Fruit fly (Drosophila melanogaster) whole organism, embryonic: ENCODE data around the gene red.

Source experiments
- Aef1 ChIP-seq: fragments of 200-800 bp; sonication (Bioruptor generic); IDR thresholded peaks from 3 replicates; pipeline ENCODE4 v1.3.6; 2022; ENCODE audit warnings: missing biosample characterization, missing genetic modification characterization
- CG10462 ChIP-seq: fragments of 200-800 bp; sonication (Bioruptor generic); optimal IDR thresholded peaks from 2 replicates; lab custom pipeline; 2016; ENCODE audit warnings: missing biosample characterization, missing genetic modification characterization
- CG13296 ChIP-seq: fragments of 200-800 bp; sonication (Bioruptor generic); optimal IDR thresholded peaks from 3 replicates; lab custom pipeline; 2018; ENCODE audit warnings: missing biosample characterization, mild to moderate bottlenecking, missing genetic modification characterization
- CG1529 ChIP-seq: fragments of 200-800 bp; sonication (Bioruptor generic); optimal IDR thresholded peaks from 3 replicates; lab custom pipeline; 2018; ENCODE audit warnings: missing biosample characterization, missing genetic modification characterization
- CG16863 ChIP-seq: fragments of 200-800 bp; sonication (Bioruptor generic); optimal IDR thresholded peaks from 3 replicates; lab custom pipeline; 2016; ENCODE audit warnings: missing biosample characterization, missing genetic modification characterization
- CG17568 ChIP-seq: fragments of 200-800 bp; sonication (Bioruptor generic); optimal IDR thresholded peaks from 2 replicates; lab custom pipeline; 2018; ENCODE audit warnings: missing biosample characterization, mild to moderate bottlenecking, missing genetic modification characterization, moderate library complexity
- CG18619 ChIP-seq: fragments of 200-800 bp; sonication (Bioruptor generic); optimal IDR thresholded peaks from 3 replicates; lab custom pipeline; 2017; ENCODE audit warnings: missing biosample characterization, mild to moderate bottlenecking, missing genetic modification characterization
- CG2678 ChIP-seq: fragments of 200-800 bp; sonication (Bioruptor generic); optimal IDR thresholded peaks from 3 replicates; lab custom pipeline; 2019; ENCODE audit warnings: missing biosample characterization, mild to moderate bottlenecking, missing genetic modification characterization, moderate library complexity
- CG2889 ChIP-seq: fragments of 200-800 bp; sonication (Bioruptor generic); IDR thresholded peaks from 3 replicates; pipeline ENCODE4 v1.3.6; 2022; ENCODE audit warnings: missing biosample characterization, missing genetic modification characterization
- CG32772 ChIP-seq: fragments of 200-800 bp; sonication (Bioruptor generic); IDR thresholded peaks from 2 replicates; pipeline ENCODE4 v1.3.6; 2022; ENCODE audit warnings: missing biosample characterization, missing genetic modification characterization
- CG33213 ChIP-seq: fragments of 200-800 bp; sonication (Bioruptor generic); optimal IDR thresholded peaks from 3 replicates; lab custom pipeline; 2016; ENCODE audit warnings: missing biosample characterization, missing genetic modification characterization
- CG3847 ChIP-seq: fragments of 200-800 bp; sonication (Bioruptor generic); IDR thresholded peaks from 2 replicates; pipeline ENCODE4 v1.3.6; 2022; ENCODE audit warnings: missing biosample characterization, missing genetic modification characterization
- CG4328 ChIP-seq: fragments of 200-800 bp; sonication (Bioruptor generic); optimal IDR thresholded peaks from 3 replicates; lab custom pipeline; 2017; ENCODE audit warnings: missing biosample characterization, missing genetic modification reagents, missing genetic modification characterization
- CG43689 ChIP-seq: fragments of 200-800 bp; sonication (Bioruptor generic); IDR thresholded peaks from 2 replicates; pipeline ENCODE4 v1.3.6; 2022; ENCODE audit warnings: missing biosample characterization, missing genetic modification characterization
- CG4404 ChIP-seq: fragments of 200-800 bp; sonication (Bioruptor generic); IDR thresholded peaks from 2 replicates; pipeline ENCODE4 v1.3.6; 2022; ENCODE audit warnings: missing biosample characterization, missing genetic modification characterization
- CG5953 ChIP-seq: fragments of 200-800 bp; sonication (Bioruptor generic); IDR thresholded peaks from 2 replicates; pipeline ENCODE4 v1.3.6; 2022; ENCODE audit warnings: missing biosample characterization, missing genetic modification characterization
- CG6272 ChIP-seq: fragments of 200-800 bp; sonication (Bioruptor generic); IDR thresholded peaks from 2 replicates; pipeline ENCODE4 v1.3.6; 2022; ENCODE audit warnings: missing biosample characterization, missing genetic modification characterization
- CG7271 ChIP-seq: fragments of 200-800 bp; sonication (Bioruptor generic); optimal IDR thresholded peaks from 2 replicates; lab custom pipeline; 2018; ENCODE audit warnings: missing biosample characterization, mild to moderate bottlenecking, missing genetic modification characterization, moderate library complexity
- Chrac-16 ChIP-seq: fragments of 200-800 bp; sonication (Bioruptor generic); optimal IDR thresholded peaks from 3 replicates; lab custom pipeline; 2016; ENCODE audit warnings: missing biosample characterization, missing genetic modification characterization
- Dll ChIP-seq: fragments of 200-800 bp; sonication (Bioruptor generic); IDR thresholded peaks from 4 replicates; pipeline ENCODE4 v1.3.6; 2022; ENCODE audit warnings: missing biosample characterization, missing genetic modification characterization; ENCODE audit not compliant: partially characterized antibody
- Ets97D ChIP-seq: fragments of 200-800 bp; sonication (Bioruptor generic); optimal IDR thresholded peaks from 3 replicates; lab custom pipeline; 2016; ENCODE audit warnings: missing biosample characterization, missing genetic modification characterization
- Hmr ChIP-seq: fragments of 200-800 bp; sonication (Bioruptor generic); optimal IDR thresholded peaks from 3 replicates; lab custom pipeline; 2017; ENCODE audit warnings: mild to moderate bottlenecking, missing biosample characterization, missing genetic modification reagents, missing genetic modification characterization
- Hr39 ChIP-seq: fragments of >200 bp; optimal IDR thresholded peaks from 2 replicates; lab custom pipeline; 2017
- Med ChIP-seq: fragments of 200-800 bp; sonication (Bioruptor generic); peaks from one replicate; lab custom pipeline; 2016; ENCODE audit warnings: missing biosample characterization, missing genetic modification characterization, mild to moderate bottlenecking, inconsistent platforms, moderate library complexity
- NFAT ChIP-seq: fragments of 200-800 bp; sonication (Bioruptor generic); IDR thresholded peaks from 2 replicates; pipeline ENCODE4 v1.3.6; 2022; ENCODE audit warnings: missing biosample characterization, missing genetic modification characterization
- Opbp ChIP-seq: fragments of 200-800 bp; sonication (Bioruptor generic); IDR thresholded peaks from 3 replicates; pipeline ENCODE4 v1.3.6; 2022; ENCODE audit warnings: missing biosample characterization, missing genetic modification characterization; ENCODE audit not compliant: partially characterized antibody
- Pdp1 ChIP-seq, 2 experiments: fragments of 200-800 bp; sonication (Bioruptor generic); optimal IDR thresholded peaks; 3 replicates each; lab custom pipeline; 2016; ENCODE audit warnings: missing biosample characterization in 2 of 2, missing genetic modification characterization in 2 of 2, mild to moderate bottlenecking in 1 of 2, moderate library complexity in 1 of 2
- Poxn ChIP-seq: fragments of 200-800 bp; sonication (Bioruptor generic); IDR thresholded peaks from 2 replicates; pipeline ENCODE4 v1.3.6; 2022; ENCODE audit warnings: missing biosample characterization, missing genetic modification characterization
- al ChIP-seq: fragments of 200-800 bp; sonication (Bioruptor generic); IDR thresholded peaks from 2 replicates; pipeline ENCODE4 v1.3.6; 2022; ENCODE audit warnings: missing biosample characterization, missing genetic modification characterization
- bsh ChIP-seq, 2 experiments: fragments of 200-800 bp; sonication (Bioruptor generic); optimal IDR thresholded peaks; 2 replicates each; lab custom pipeline; 2017 to 2018; ENCODE audit warnings: mild to moderate bottlenecking in 2 of 2, missing biosample characterization in 2 of 2, missing genetic modification characterization in 2 of 2, moderate library complexity in 1 of 2
- dpn ChIP-seq, 2 experiments: fragments of 200-800 bp; sonication (Bioruptor generic); optimal IDR thresholded peaks; 3 replicates each; lab custom pipeline; 2016; ENCODE audit warnings: missing biosample characterization in 2 of 2, missing genetic modification characterization in 2 of 2
- esg ChIP-seq: fragments of 200-800 bp; sonication (Bioruptor generic); conservative IDR thresholded peaks from 2 replicates; pipeline ENCODE4 v1.3.6; 2022; ENCODE audit warnings: missing biosample characterization, missing genetic modification characterization
- fd3F ChIP-seq: fragments of 200-800 bp; sonication (Bioruptor generic); optimal IDR thresholded peaks from 2 replicates; lab custom pipeline; 2018; ENCODE audit warnings: missing biosample characterization, mild to moderate bottlenecking, missing genetic modification characterization, moderate library complexity
- gcm ChIP-seq: fragments of 200-800 bp; sonication (Bioruptor generic); optimal IDR thresholded peaks from 2 replicates; lab custom pipeline; 2019; ENCODE audit warnings: missing biosample characterization, mild to moderate bottlenecking, missing genetic modification characterization, moderate library complexity
- jing ChIP-seq: fragments of 200-800 bp; sonication (Bioruptor generic); optimal IDR thresholded peaks from 2 replicates; lab custom pipeline; 2018; ENCODE audit warnings: missing biosample characterization, mild to moderate bottlenecking, missing genetic modification characterization
- kah ChIP-seq: fragments of 200-800 bp; sonication (Bioruptor generic); optimal IDR thresholded peaks from 2 replicates; lab custom pipeline; 2018; ENCODE audit warnings: missing biosample characterization, mild to moderate bottlenecking, missing genetic modification characterization
- kay ChIP-seq: fragments of 200-800 bp; sonication (Bioruptor generic); optimal IDR thresholded peaks from 2 replicates; lab custom pipeline; 2016; ENCODE audit warnings: missing biosample characterization, missing genetic modification characterization
- lab ChIP-seq: fragments of 200-800 bp; sonication (Bioruptor generic); optimal IDR thresholded peaks from 3 replicates; lab custom pipeline; 2017; ENCODE audit warnings: missing biosample characterization, missing genetic modification characterization, mild to moderate bottlenecking, moderate library complexity, missing genetic modification reagents
- mam ChIP-seq: fragments of 200-800 bp; sonication (Bioruptor generic); optimal IDR thresholded peaks from 3 replicates; lab custom pipeline; 2016; ENCODE audit warnings: missing biosample characterization, missing genetic modification characterization
- onecut ChIP-seq: fragments of 200-800 bp; sonication (Bioruptor generic); IDR thresholded peaks from 2 replicates; pipeline ENCODE4 v1.3.6; 2022; ENCODE audit warnings: missing biosample characterization, missing genetic modification characterization
- pho ChIP-seq: fragments of 200-800 bp; sonication (Bioruptor generic); optimal IDR thresholded peaks from 2 replicates; lab custom pipeline; 2016; ENCODE audit warnings: missing biosample characterization, missing genetic modification characterization
- scrt ChIP-seq: fragments of 200-800 bp; sonication (Bioruptor generic); optimal IDR thresholded peaks from 2 replicates; lab custom pipeline; 2018; ENCODE audit warnings: missing biosample characterization, mild to moderate bottlenecking, missing genetic modification characterization, moderate library complexity
- seq ChIP-seq: fragments of 200-800 bp; sonication (Bioruptor generic); IDR thresholded peaks from 2 replicates; pipeline ENCODE4 v1.3.6; 2022; ENCODE audit warnings: missing biosample characterization, missing genetic modification characterization
- sisA ChIP-seq: fragments of 200-800 bp; sonication (Bioruptor generic); IDR thresholded peaks from 2 replicates; pipeline ENCODE4 v1.3.6; 2022; ENCODE audit warnings: missing biosample characterization, missing genetic modification characterization
- tin ChIP-seq: fragments of 200-800 bp; sonication (Bioruptor generic); optimal IDR thresholded peaks from 3 replicates; lab custom pipeline; 2016; ENCODE audit warnings: missing biosample characterization, missing genetic modification characterization
- twi ChIP-seq: fragments of 200-800 bp; optimal IDR thresholded peaks from 2 replicates; lab custom pipeline; 2019; ENCODE audit warnings: missing biosample characterization, mild to moderate bottlenecking, missing genetic modification characterization, moderate library complexity
- unpg ChIP-seq: fragments of 200-800 bp; sonication (Bioruptor generic); optimal IDR thresholded peaks from 3 replicates; lab custom pipeline; 2018; ENCODE audit warnings: missing biosample characterization, mild to moderate bottlenecking, missing genetic modification characterization, moderate library complexity
- z ChIP-seq: fragments of 200-800 bp; sonication (Bioruptor generic); IDR thresholded peaks from 3 replicates; pipeline ENCODE4 v1.3.6; 2022; ENCODE audit warnings: missing biosample characterization, missing genetic modification characterization

The red gene

DNA sequence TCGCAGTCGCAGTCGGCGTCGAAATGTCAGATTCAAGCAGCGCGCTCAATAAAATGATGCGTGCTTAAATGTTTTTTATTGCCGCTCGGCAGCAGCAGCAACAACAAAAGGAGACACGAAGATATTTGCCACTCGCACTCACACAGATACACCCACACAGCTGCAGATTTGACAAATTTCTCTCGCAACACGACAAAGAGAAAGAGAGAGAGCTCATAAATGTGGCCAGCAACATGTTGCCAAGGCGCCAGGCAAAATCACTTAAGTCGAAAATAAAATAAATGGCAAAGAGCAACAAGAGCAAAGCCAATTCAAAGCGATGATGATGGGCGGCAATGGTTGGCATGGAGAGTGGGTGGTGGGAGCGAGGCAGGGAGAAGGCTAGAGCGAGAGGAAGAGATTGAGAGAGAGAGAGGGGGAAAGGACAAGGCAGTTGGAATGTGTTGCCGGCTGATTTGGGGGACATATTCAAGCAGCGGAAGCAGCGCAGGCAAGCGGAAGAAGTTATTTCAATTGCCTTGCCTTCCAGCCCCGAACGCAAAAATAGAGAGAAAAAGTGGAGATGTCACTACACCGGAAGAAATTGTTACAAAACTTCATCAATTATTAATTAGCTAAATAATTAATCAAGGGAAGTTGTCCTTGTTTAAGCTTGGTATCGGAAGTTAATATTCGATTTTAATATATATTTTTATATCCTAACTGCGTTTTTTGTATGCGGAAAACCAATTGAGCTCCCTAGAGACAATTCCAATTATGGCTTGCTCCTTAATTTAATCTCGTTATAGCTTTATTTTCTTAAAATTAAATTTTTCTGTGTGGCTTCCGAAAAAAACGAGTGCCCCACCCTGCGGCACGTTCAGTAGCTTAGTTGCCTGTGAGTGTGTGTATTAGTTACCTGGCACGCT is 58.2 kb downstream of the red start (continued):
- TF ChIP-seq NFAT (GFP tag; lab: Robert Waterston, UW) (no peak), CG3847 (GFP tag; lab: Robert Waterston, UW) (0 out of 2 replicates have a peak, but pooled peaks have one; percentile 29), kay (GFP tag; lab: Kevin White, UChicago) (peak; percentile 23), CG2889 (GFP tag; lab: Robert Waterston, UW) (no peak), onecut (GFP tag; lab: Robert Waterston, UW) (0 out of 2 replicates have a peak, but pooled peaks have one; percentile 11), CG4404 (GFP tag; lab: Robert Waterston, UW) (no peak), lab (GFP tag; lab: Kevin White, UChicago) (peak; percentile 84), dpn (GFP tag; optimal IDR thresholded peaks at IDR 0.05; lab: Kevin White, UChicago) (peak; percentile 22 to 34), Med (peak; percentile 80), sisA (peak; percentile 61), CG16863 (GFP tag; lab: Kevin White, UChicago) (no peak), Hmr (GFP tag; lab: Kevin White, UChicago) (peak; percentile 82), Hr39 (lab: Kevin White, UChicago) (no peak), bsh (GFP tag; optimal IDR thresholded peaks at IDR 0.05; lab: Kevin White, UChicago) (peak in 1 of 2 experiments; percentile 31), CG32772 (GFP tag; lab: Robert Waterston, UW) (0 out of 2 replicates have a peak, but pooled peaks have one; percentile 13), CG13296 (GFP tag; lab: Kevin White, UChicago) (peak; percentile 28), z (GFP tag; lab: Robert Waterston, UW) (peak; percentile 33; the same call in 1 of the 3 replicates), CG1529 (GFP tag; lab: Kevin White, UChicago) (peak; percentile 30), CG6272 (no peak), CG7271 (no peak), CG4328 (GFP tag; lab: Kevin White, UChicago) (no peak), Chrac-16 (GFP tag; lab: Kevin White, UChicago) (no peak), Pdp1 (GFP tag; optimal IDR thresholded peaks at IDR 0.05; lab: Kevin White, UChicago) (peak; percentile 37 to 38), CG33213 (GFP tag; lab: Kevin White, UChicago) (peak; percentile 2), fd3F (GFP tag; lab: Kevin White, UChicago) (peak; percentile 46), Poxn (GFP tag; lab: Robert Waterston, UW) (no peak), CG18619 (GFP tag; lab: Kevin White, UChicago) (peak; percentile 58), al (GFP tag; lab: Robert Waterston, UW) (0 out of 2 replicates have a peak, but pooled peaks have one; percentile 36), seq (GFP tag; lab: Robert Waterston, UW) (no peak; the same call in 1 of the 2 replicates), CG2678 (tag; lab: Kevin White, UChicago) (peak; percentile 77), Aef1 (GFP tag; lab: Robert Waterston, UW) (peak; percentile 24; the same call in 1 of the 3 replicates), gcm (GFP tag; lab: Kevin White, UChicago) (peak; percentile 10), mam (GFP tag; lab: Kevin White, UChicago) (peak; percentile 32), unpg (GFP tag; lab: Kevin White, UChicago) (peak; percentile 60), scrt (peak; percentile 66), twi (tag; lab: Kevin White, UChicago) (no peak), CG5953 (GFP tag; lab: Robert Waterston, UW) (no peak), esg (no peak; the same call in 1 of the 2 replicates), kah (GFP tag; lab: Kevin White, UChicago) (no peak), CG10462 (GFP tag; lab: Kevin White, UChicago) (peak; percentile 12), tin (peak; percentile 48), Dll (peak; percentile 53; the same call in 2 of the 4 replicates), jing (GFP tag; lab: Kevin White, UChicago) (no peak), Opbp (GFP tag; lab: Robert Waterston, UW) (no peak), CG43689 (no peak), CG17568 (GFP tag; lab: Kevin White, UChicago) (peak; percentile 12), pho (GFP tag; lab: Kevin White, UChicago) (no peak), Ets97D (GFP tag; lab: Kevin White, UChicago) (no peak)
